Worm (Caenorhabditis elegans) whole organism, early embryonic: Measurements from ENCODE around the gene sre-43.
A peak's percentile ranks its signal among the peaks of the same experiment; 100 is the strongest.

Experiments
- B0310.2 ChIP-seq: sonication (generic microtip); optimal IDR thresholded peaks from 2 replicates; lab custom pipeline; 2016; ENCODE audit warnings: mild to moderate bottlenecking, missing genetic modification characterization, missing compliant biosample characterization
- F13C5.2 ChIP-seq: sonication (generic microtip); optimal IDR thresholded peaks from 2 replicates; lab custom pipeline; 2017; ENCODE audit warnings: mild to moderate bottlenecking, missing genetic modification characterization, inconsistent platforms, missing compliant biosample characterization
- aly-1 ChIP-seq: sonication (generic microtip); optimal IDR thresholded peaks from 2 replicates; lab custom pipeline; 2016; ENCODE audit warnings: missing genetic modification characterization, missing compliant biosample characterization
- ama-1 ChIP-seq: fragments of 150-350 bp; optimal IDR thresholded peaks from 2 replicates; lab custom pipeline; 2014
- ceh-13 ChIP-seq: fragments of 200-800 bp; sonication (Bioruptor generic); optimal IDR thresholded peaks from 2 replicates; lab custom pipeline; 2018; ENCODE audit warnings: mild to moderate bottlenecking, missing genetic modification characterization, missing compliant biosample characterization
- ceh-36 ChIP-seq: sonication (generic microtip); optimal IDR thresholded peaks from 2 replicates; lab custom pipeline; 2016; ENCODE audit warnings: missing genetic modification characterization, inconsistent platforms, missing compliant biosample characterization
- ets-7 ChIP-seq: sonication (generic microtip); optimal IDR thresholded peaks from 2 replicates; lab custom pipeline; 2016; ENCODE audit warnings: missing genotype, missing genetic modification characterization, missing compliant biosample characterization
- flt-1 ChIP-seq: fragments of 200-800 bp; sonication (Bioruptor generic); IDR thresholded peaks from 2 replicates; pipeline ENCODE4 v1.3.6; 2022; ENCODE audit warnings: missing genetic modification characterization, missing compliant biosample characterization
- hmbx-1 ChIP-seq: sonication (generic microtip); optimal IDR thresholded peaks from 2 replicates; lab custom pipeline; 2016; ENCODE audit warnings: mild to moderate bottlenecking, missing genetic modification characterization, missing compliant biosample characterization
- hmg-4 ChIP-seq: fragments of 200-800 bp; sonication (Bioruptor generic); optimal IDR thresholded peaks from 2 replicates; lab custom pipeline; 2018; ENCODE audit warnings: mild to moderate bottlenecking, missing genetic modification characterization, missing compliant biosample characterization
- hnd-1 ChIP-seq: sonication (generic microtip); optimal IDR thresholded peaks from 2 replicates; lab custom pipeline; 2016; ENCODE audit warnings: missing genetic modification characterization, missing compliant biosample characterization
- pes-1 ChIP-seq: fragments of 200-800 bp; sonication (Bioruptor generic); IDR thresholded peaks from 2 replicates; pipeline ENCODE4 v1.3.6; 2022; ENCODE audit warnings: missing genetic modification reagents, missing genetic modification characterization, missing compliant biosample characterization
- scrt-1 ChIP-seq: fragments of 200-800 bp; sonication (Bioruptor generic); IDR thresholded peaks from 2 replicates; pipeline ENCODE4 v1.3.6; 2022; ENCODE audit warnings: missing genetic modification characterization, missing compliant biosample characterization
- sea-1 ChIP-seq: fragments of 200-800 bp; sonication (Bioruptor generic); conservative IDR thresholded peaks from 2 replicates; pipeline ENCODE4 v1.3.6; 2022; ENCODE audit warnings: missing genetic modification characterization, missing compliant biosample characterization
- tbx-11 ChIP-seq: fragments of 200-800 bp; sonication (Bioruptor generic); IDR thresholded peaks from 2 replicates; pipeline ENCODE4 v1.3.6; 2022; ENCODE audit warnings: missing genetic modification characterization, missing compliant biosample characterization
- tbx-37 ChIP-seq: fragments of 200-800 bp; sonication (Bioruptor generic); conservative IDR thresholded peaks from 2 replicates; pipeline ENCODE4 v1.3.6; 2022; ENCODE audit warnings: missing genetic modification reagents, missing genetic modification characterization, missing compliant biosample characterization
- tra-4 ChIP-seq: sonication (generic microtip); optimal IDR thresholded peaks from 2 replicates; lab custom pipeline; 2017; ENCODE audit warnings: missing genetic modification characterization, missing compliant biosample characterization

The sre-43 gene

DNA sequence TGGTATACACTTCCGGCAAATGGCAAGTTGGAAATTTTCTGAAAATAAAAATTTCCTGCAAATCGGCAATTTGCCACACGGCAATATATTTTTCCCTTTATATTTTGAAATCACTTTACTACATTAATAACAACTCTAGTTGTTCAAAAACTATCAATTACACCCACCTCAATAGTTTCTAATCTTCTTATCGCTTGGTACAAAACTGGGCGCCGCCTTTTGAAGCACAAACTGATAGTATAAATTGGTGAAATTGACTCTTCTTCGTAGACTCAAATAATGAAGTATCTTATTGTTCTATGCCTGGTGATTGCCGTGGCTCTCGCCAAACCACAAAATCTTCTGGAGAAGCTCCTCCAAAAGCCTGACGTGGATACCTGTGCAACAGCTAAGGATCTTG is 12.2 kb upstream of the sre-43 start, which contains the start of gene Y39G8B.9:
Gene Y39G8B.9 (plus strand): TSS at position 269 of the 400 bp plus-strand sequence.
- TF ChIP-seq tra-4 (tag; lab: Kevin White, UChicago) (no peak), F13C5.2 (tag; lab: Kevin White, UChicago) (no peak), sea-1 (no peak), tbx-11 (GFP tag; lab: Robert Waterston, UW) (no peak), ceh-13 (GFP tag; lab: Kevin White, UChicago) (no peak), flt-1 (GFP tag; lab: Robert Waterston, UW) (no peak), pes-1 (no peak), tbx-37 (no peak), hmg-4 (GFP tag; lab: Kevin White, UChicago) (no peak), aly-1 (tag; lab: Kevin White, UChicago) (no peak), hnd-1 (tag; lab: Kevin White, UChicago) (no peak), ceh-36 (tag; lab: Kevin White, UChicago) (no peak), ets-7 (tag; lab: Kevin White, UChicago) (no peak), hmbx-1 (tag; lab: Kevin White, UChicago) (no peak), ama-1 (lab: Kevin White, UChicago) (no peak), B0310.2 (tag; lab: Kevin White, UChicago) (no peak), scrt-1 (no peak)

DNA sequence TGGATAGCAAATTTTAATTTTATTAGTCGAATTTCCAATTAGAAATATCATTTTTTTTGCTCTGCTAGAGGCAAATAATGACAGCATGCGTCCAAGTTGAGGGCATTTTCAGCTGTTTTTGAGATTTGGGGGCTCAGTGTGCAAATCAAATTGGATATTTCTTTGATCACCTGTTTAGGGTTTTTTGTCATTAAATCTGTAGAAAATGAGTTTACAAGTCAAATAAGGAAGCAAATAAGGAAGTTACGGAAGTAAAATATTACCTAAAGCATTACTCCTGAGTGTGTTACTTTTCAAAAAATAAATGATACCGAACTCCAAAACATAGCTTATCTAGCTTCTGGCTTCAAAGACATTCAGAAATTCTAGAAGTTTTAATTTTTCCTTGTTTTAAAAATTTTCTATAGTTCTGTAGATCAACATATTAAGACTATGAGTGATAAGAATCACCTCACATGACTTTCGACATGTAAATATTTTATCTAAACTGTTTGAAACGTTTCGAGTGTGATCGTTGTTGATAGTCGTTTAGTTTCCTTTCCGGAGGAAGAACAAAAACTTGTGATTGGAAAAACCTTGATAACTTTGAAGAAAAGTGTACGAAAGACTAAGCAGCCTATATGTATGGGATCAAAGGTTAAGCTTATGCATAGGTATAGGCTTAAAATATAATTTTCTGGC is 11.1 kb upstream of the sre-43 start, which contains the start of gene sre-48:
Gene sre-48 (minus strand): TSS at position 51 of the 681 bp plus-strand sequence.
- TF ChIP-seq aly-1 (tag; lab: Kevin White, UChicago) = no peak
- no peak for TF ChIP-seq sea-1
- no peak for TF ChIP-seq hmg-4 (GFP tag; lab: Kevin White, UChicago)
- TF ChIP-seq hnd-1 (tag; lab: Kevin White, UChicago) = no peak
- no peak for TF ChIP-seq B0310.2 (tag; lab: Kevin White, UChicago)
- no peak for TF ChIP-seq tbx-37
- no peak for TF ChIP-seq hmbx-1 (tag; lab: Kevin White, UChicago)
- no peak for TF ChIP-seq tbx-11 (GFP tag; lab: Robert Waterston, UW)
- TF ChIP-seq ceh-13 (GFP tag; lab: Kevin White, UChicago) = no peak
- no peak for TF ChIP-seq ama-1 (lab: Kevin White, UChicago)

DNA sequence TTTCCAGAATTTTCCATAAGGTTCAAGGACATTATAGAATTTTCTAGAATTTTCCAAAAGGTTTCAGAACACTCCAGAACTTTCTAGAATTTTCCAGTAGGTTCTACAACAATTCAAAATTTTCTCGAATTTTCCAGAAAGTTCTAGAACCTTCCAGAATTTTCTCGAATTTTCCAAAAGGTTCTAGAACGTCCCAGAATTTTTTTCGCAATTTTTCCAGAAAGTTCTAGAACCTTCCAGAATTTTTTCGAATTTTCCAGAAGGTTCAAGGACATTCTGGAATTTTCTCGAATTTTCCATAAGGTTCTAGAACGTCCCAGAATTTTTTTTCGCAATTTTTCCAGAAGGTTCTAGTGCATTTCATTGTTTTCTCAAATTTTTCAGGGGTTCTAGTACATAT is 8.8 kb upstream of the sre-43 start:
- TF ChIP-seq B0310.2 (tag; lab: Kevin White, UChicago) (no peak), hmg-4 (GFP tag; lab: Kevin White, UChicago) (no peak), ets-7 (tag; lab: Kevin White, UChicago) (no peak), flt-1 (GFP tag; lab: Robert Waterston, UW) (no peak), ceh-36 (tag; lab: Kevin White, UChicago) (no peak), sea-1 (no peak), tbx-11 (GFP tag; lab: Robert Waterston, UW) (no peak), scrt-1 (no peak), F13C5.2 (tag; lab: Kevin White, UChicago) (no peak), aly-1 (tag; lab: Kevin White, UChicago) (no peak), hmbx-1 (tag; lab: Kevin White, UChicago) (no peak), tra-4 (tag; lab: Kevin White, UChicago) (no peak), ceh-13 (GFP tag; lab: Kevin White, UChicago) (no peak)

DNA sequence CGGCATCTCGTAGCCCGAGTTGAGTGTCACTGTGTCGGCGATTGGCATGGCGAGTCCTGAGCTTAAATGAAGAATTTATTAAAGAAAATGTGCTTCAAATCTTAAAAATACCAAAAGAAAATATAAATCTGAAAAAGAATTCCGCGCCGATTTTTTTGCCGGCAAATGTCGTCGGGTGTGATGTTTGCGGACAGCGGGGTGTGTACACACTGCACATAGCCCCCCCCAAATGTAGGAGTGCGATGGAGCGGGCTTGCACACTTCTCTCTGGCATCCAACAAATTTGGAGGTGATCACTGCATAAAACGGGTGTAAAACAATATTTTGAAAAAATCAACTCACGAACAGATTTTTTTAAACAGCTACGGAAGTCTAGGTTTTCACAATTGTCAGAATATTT is 7.3 kb upstream of the sre-43 start, which contains the start of gene Y39G8B.2:
Gene Y39G8B.2 (minus strand): TSS at position 61 of the 400 bp plus-strand sequence.
- peak; percentile 43; the same call in 1 of the 2 replicates for TF ChIP-seq scrt-1
- peak; percentile 68 for TF ChIP-seq pes-1
- TF ChIP-seq tbx-11 (GFP tag; lab: Robert Waterston, UW) = 0 out of 2 replicates have a peak, but pooled peaks have one; percentile 43
- peak; percentile 73 for TF ChIP-seq F13C5.2 (tag; lab: Kevin White, UChicago)
- no peak for TF ChIP-seq hnd-1 (tag; lab: Kevin White, UChicago)
- peak; percentile 66 for TF ChIP-seq hmg-4 (GFP tag; lab: Kevin White, UChicago)
- 0 out of 2 replicates have a peak, but pooled peaks have one; percentile 32 for TF ChIP-seq flt-1 (GFP tag; lab: Robert Waterston, UW)
- no peak for TF ChIP-seq ceh-13 (GFP tag; lab: Kevin White, UChicago)

DNA sequence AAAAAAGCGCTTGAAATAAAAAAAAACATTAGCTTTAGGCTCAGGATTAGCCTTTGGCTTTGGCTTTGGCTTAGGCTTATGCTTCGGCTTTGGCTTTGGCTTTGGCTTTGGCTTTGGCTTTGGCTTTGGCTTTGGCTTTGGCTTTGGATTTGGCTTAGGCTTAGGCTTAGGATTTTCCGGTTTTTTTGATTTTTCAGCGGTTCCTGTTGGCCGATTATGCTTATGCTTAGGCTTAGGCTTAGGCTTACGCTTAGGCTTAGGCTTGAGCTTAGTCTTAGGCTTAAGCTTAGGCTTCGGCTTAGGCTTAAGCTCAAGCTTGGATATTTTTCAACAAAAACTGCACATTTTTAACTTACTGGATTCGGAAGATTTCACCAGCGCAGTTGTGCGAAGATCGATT is 5.3 kb upstream of the sre-43 start:
- TF ChIP-seq ama-1 (lab: Kevin White, UChicago) (no peak), pes-1 (no peak), ceh-36 (tag; lab: Kevin White, UChicago) (peak; percentile 71), sea-1 (no peak)

DNA sequence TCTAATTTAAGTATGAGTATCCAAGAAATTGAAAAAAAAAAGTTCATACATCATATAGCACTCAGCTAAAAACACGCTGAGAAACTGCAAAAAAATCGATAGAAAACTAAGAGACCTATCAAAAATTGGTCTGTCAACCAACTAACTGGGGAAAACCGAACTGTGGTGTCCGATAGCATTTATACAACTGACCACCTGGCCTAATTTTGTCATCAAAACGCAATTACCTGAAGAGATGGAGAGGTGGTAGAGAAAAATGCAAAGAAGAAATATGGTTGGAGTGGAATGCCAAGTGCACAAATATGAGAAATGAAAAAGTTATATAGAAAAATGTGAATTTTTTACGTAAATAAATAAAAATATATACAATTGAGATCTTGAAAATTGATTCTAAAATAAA is 4.6 kb upstream of the sre-43 start, which contains the start of gene Y39G8B.1:
Gene Y39G8B.1 (minus strand): TSS at position 299 of the 400 bp plus-strand sequence.
- TF ChIP-seq tra-4 (tag; lab: Kevin White, UChicago) (no peak), ama-1 (lab: Kevin White, UChicago) (no peak), scrt-1 (no peak)

DNA sequence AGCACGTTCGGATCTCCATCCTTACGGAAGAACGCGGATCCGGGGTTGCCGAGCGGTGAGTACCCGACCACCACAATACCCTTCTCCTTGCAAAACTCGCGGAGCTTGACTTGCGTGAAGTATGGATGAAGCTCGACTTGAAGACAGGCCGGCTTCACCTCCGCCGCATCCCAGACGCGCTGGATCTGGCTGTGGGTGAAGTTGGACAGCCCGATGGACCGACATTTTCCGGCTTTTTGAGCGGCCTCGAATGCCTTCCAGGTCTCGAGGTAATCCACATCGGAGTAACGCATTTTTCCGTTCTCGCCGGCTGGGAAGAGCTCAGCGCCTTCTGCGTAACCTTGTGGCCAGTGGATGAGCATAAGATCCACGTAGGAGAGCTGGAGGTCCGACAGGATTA is 3.3 kb upstream of the sre-43 start:
- TF ChIP-seq ceh-36 (tag; lab: Kevin White, UChicago) = no peak
- TF ChIP-seq ama-1 (lab: Kevin White, UChicago) = no peak
- TF ChIP-seq B0310.2 (tag; lab: Kevin White, UChicago) = no peak
- TF ChIP-seq flt-1 (GFP tag; lab: Robert Waterston, UW) = no peak
- no peak for TF ChIP-seq sea-1
- no peak for TF ChIP-seq ets-7 (tag; lab: Kevin White, UChicago)
- no peak for TF ChIP-seq hmg-4 (GFP tag; lab: Kevin White, UChicago)
- TF ChIP-seq aly-1 (tag; lab: Kevin White, UChicago) = no peak
- TF ChIP-seq tbx-37 = no peak
- TF ChIP-seq pes-1 = no peak
- no peak for TF ChIP-seq tra-4 (tag; lab: Kevin White, UChicago)
- TF ChIP-seq ceh-13 (GFP tag; lab: Kevin White, UChicago) = no peak
- no peak for TF ChIP-seq scrt-1
- TF ChIP-seq hnd-1 (tag; lab: Kevin White, UChicago) = no peak
